Worm (Caenorhabditis elegans) whole organism, late embryonic: Measurements from ENCODE around the gene Y38E10A.9.

Experiments
- F13H6.1 ChIP-seq: sonication (generic microtip); optimal IDR thresholded peaks from 2 replicates; lab custom pipeline; 2016; ENCODE audit warnings: missing genetic modification characterization, missing compliant biosample characterization
- K02D7.2 ChIP-seq: sonication (generic microtip); optimal IDR thresholded peaks from 2 replicates; lab custom pipeline; 2017; ENCODE audit warnings: mild to moderate bottlenecking, missing genetic modification characterization, missing compliant biosample characterization
- K09A11.1 ChIP-seq: sonication (generic microtip); optimal IDR thresholded peaks from 2 replicates; lab custom pipeline; 2017; ENCODE audit warnings: antibody characterized with exemption, mild to moderate bottlenecking, missing genetic modification characterization, missing compliant biosample characterization; ENCODE audit not compliant: insufficient read depth
- ceh-14 ChIP-seq: sonication (generic microtip); optimal IDR thresholded peaks from 2 replicates; lab custom pipeline; 2016; ENCODE audit warnings: missing genotype, missing genetic modification characterization, missing compliant biosample characterization
- ceh-2 ChIP-seq: sonication (generic microtip); optimal IDR thresholded peaks from 2 replicates; lab custom pipeline; 2016; ENCODE audit warnings: missing genotype, missing genetic modification characterization, missing compliant biosample characterization
- ceh-30 ChIP-seq: fragments of 150-350 bp; optimal IDR thresholded peaks from 2 replicates; lab custom pipeline; 2014; ENCODE audit warnings: missing biosample characterization, missing genetic modification characterization
- ceh-31 ChIP-seq: sonication (generic microtip); optimal IDR thresholded peaks from 2 replicates; lab custom pipeline; 2016; ENCODE audit warnings: missing genetic modification characterization, missing compliant biosample characterization
- ceh-34 ChIP-seq: sonication (generic microtip); optimal IDR thresholded peaks from 2 replicates; lab custom pipeline; 2016; ENCODE audit warnings: mild to moderate bottlenecking, missing genetic modification characterization, missing compliant biosample characterization
- che-1 ChIP-seq: sonication (generic microtip); optimal IDR thresholded peaks from 2 replicates; lab custom pipeline; 2016; ENCODE audit warnings: mild to moderate bottlenecking, missing genetic modification characterization, missing compliant biosample characterization
- elt-2 ChIP-seq: sonication (generic microtip); optimal IDR thresholded peaks from 2 replicates; lab custom pipeline; 2016; ENCODE audit warnings: missing genetic modification reagents, missing genetic modification characterization, missing compliant biosample characterization
- elt-4 ChIP-seq: sonication (generic microtip); optimal IDR thresholded peaks from 2 replicates; lab custom pipeline; 2016; ENCODE audit warnings: missing genetic modification characterization, missing compliant biosample characterization
- eyg-1 ChIP-seq: sonication (generic microtip); optimal IDR thresholded peaks from 2 replicates; lab custom pipeline; 2016; ENCODE audit warnings: missing genotype, missing genetic modification characterization, missing compliant biosample characterization
- fax-1 ChIP-seq: sonication (generic microtip); optimal IDR thresholded peaks from 2 replicates; lab custom pipeline; 2016; ENCODE audit warnings: missing genotype, missing genetic modification characterization, missing compliant biosample characterization
- fkh-10 ChIP-seq: fragments of 150-350 bp; optimal IDR thresholded peaks from 2 replicates; lab custom pipeline; 2014; ENCODE audit warnings: missing biosample characterization, missing genetic modification reagents, missing genetic modification characterization
- gmeb-2 ChIP-seq: sonication (generic microtip); optimal IDR thresholded peaks from 2 replicates; lab custom pipeline; 2016; ENCODE audit warnings: missing genetic modification characterization, inconsistent platforms, missing compliant biosample characterization
- hlh-13 ChIP-seq: fragments of 200-800 bp; sonication (Bioruptor generic); optimal IDR thresholded peaks from 2 replicates; lab custom pipeline; 2018; ENCODE audit warnings: mild to moderate bottlenecking, missing genetic modification characterization, missing compliant biosample characterization
- hlh-30 ChIP-seq: sonication (generic microtip); optimal IDR thresholded peaks from 2 replicates; lab custom pipeline; 2017; ENCODE audit warnings: antibody characterized with exemption, missing genetic modification characterization, missing compliant biosample characterization; ENCODE audit not compliant: insufficient read depth
- hlh-6 ChIP-seq: sonication (generic microtip); optimal IDR thresholded peaks from 2 replicates; lab custom pipeline; 2016; ENCODE audit warnings: missing genotype, missing genetic modification characterization, missing compliant biosample characterization
- hlh-8 ChIP-seq: sonication (generic microtip); optimal IDR thresholded peaks from 2 replicates; lab custom pipeline; 2016; ENCODE audit warnings: missing genotype, missing genetic modification characterization, missing compliant biosample characterization
- mec-3 ChIP-seq: sonication (generic microtip); optimal IDR thresholded peaks from 2 replicates; lab custom pipeline; 2016; ENCODE audit warnings: borderline replicate concordance, missing genetic modification characterization, missing compliant biosample characterization
- nfya-1 ChIP-seq: sonication (generic microtip); optimal IDR thresholded peaks from 2 replicates; lab custom pipeline; 2017; ENCODE audit warnings: missing genetic modification characterization, mild to moderate bottlenecking, missing compliant biosample characterization, antibody characterized with exemption, moderate library complexity
- npax-4 ChIP-seq: sonication (generic microtip); optimal IDR thresholded peaks from 2 replicates; lab custom pipeline; 2016; ENCODE audit warnings: missing genetic modification characterization, missing compliant biosample characterization
- pag-3 ChIP-seq: sonication (generic microtip); optimal IDR thresholded peaks from 2 replicates; lab custom pipeline; 2016; ENCODE audit warnings: missing compliant biosample characterization, missing genetic modification characterization, borderline replicate concordance
- pqm-1 ChIP-seq: sonication (generic microtip); optimal IDR thresholded peaks from 2 replicates; lab custom pipeline; 2016; ENCODE audit warnings: missing genetic modification characterization, missing compliant biosample characterization
- ref-2 ChIP-seq: sonication (generic microtip); optimal IDR thresholded peaks from 2 replicates; lab custom pipeline; 2016; ENCODE audit warnings: missing genetic modification characterization, missing compliant biosample characterization
- sdc-2 ChIP-seq: sonication (generic microtip); optimal IDR thresholded peaks from 2 replicates; lab custom pipeline; 2016; ENCODE audit warnings: missing genotype, missing genetic modification characterization, missing compliant biosample characterization
- sox-4 ChIP-seq: sonication (generic microtip); optimal IDR thresholded peaks from 2 replicates; lab custom pipeline; 2017; ENCODE audit warnings: mild to moderate bottlenecking, missing genetic modification characterization, inconsistent platforms, missing compliant biosample characterization
- syd-9 ChIP-seq: sonication (generic microtip); optimal IDR thresholded peaks from 2 replicates; lab custom pipeline; 2016; ENCODE audit warnings: mild to moderate bottlenecking, missing genetic modification characterization, moderate library complexity, missing compliant biosample characterization
- tbx-2 ChIP-seq: sonication (generic microtip); optimal IDR thresholded peaks from 2 replicates; lab custom pipeline; 2016; ENCODE audit warnings: missing genetic modification characterization, missing compliant biosample characterization
- unc-3 ChIP-seq, 2 experiments: fragments of 200-800 bp in 1 of 2; sonication (Bioruptor generic) in 1 of 2; sonication (generic microtip) in 1 of 2; conservative IDR thresholded peaks in 1 of 2; optimal IDR thresholded peaks in 1 of 2; 2 replicates each; pipeline versions ENCODE4 v1.3.6 to Lab custom; 2016 to 2022; ENCODE audit warnings: missing compliant biosample characterization in 2 of 2, missing genetic modification characterization in 2 of 2, missing genetic modification reagents in 1 of 2
- unc-86 ChIP-seq: sonication (generic microtip); optimal IDR thresholded peaks from 2 replicates; lab custom pipeline; 2016; ENCODE audit warnings: missing genetic modification characterization, missing compliant biosample characterization
- zip-5 ChIP-seq: sonication (generic microtip); optimal IDR thresholded peaks from 2 replicates; lab custom pipeline; 2016; ENCODE audit warnings: missing genetic modification characterization, missing compliant biosample characterization

The Y38E10A.9 gene

DNA sequence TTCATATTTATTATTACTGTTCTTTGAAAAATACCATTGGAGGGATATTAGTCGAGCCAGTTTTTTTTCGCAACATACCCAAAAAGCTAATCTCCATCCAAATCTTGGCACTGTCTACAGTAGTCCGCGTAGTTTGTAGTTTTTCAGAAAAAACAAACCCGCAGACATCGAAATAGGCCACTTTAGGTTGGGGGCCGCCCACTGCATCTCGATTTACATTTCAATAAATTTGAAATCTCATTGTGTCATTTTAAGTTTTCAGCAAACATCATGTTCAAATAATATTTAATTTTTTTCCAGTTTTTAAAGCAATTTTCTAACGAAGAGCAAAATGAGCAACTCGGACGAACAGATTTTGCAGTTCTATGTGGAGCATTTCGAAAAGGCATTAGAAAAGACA, 31.6 kb downstream of the Y38E10A.9 start, which contains the start of gene nhr-235:
TSS of gene nhr-235 (plus strand) at position 301 of the 400 bp plus-strand sequence.
- TF ChIP-seq npax-4 (no peak), fax-1 (tag; lab: Kevin White, UChicago) (no peak), ceh-34 (tag; lab: Kevin White, UChicago) (no peak), gmeb-2 (no peak), tbx-2 (no peak), ceh-2 (tag; lab: Kevin White, UChicago) (no peak), fkh-10 (GFP tag; lab: Kevin White, UChicago) (no peak), mec-3 (tag; lab: Kevin White, UChicago) (no peak), syd-9 (no peak), K09A11.1 (tag; lab: Kevin White, UChicago) (no peak), elt-4 (no peak), K02D7.2 (tag; lab: Kevin White, UChicago) (no peak), hlh-8 (tag; lab: Kevin White, UChicago) (no peak), ceh-30 (tag; lab: Kevin White, UChicago) (no peak), sdc-2 (no peak), ref-2 (no peak), hlh-13 (GFP tag; lab: Kevin White, UChicago) (no peak), zip-5 (tag; lab: Kevin White, UChicago) (no peak), unc-3 (GFP tag; conservative IDR thresholded peaks at IDR 0.05; lab: Robert Waterston, UW) (no peak), unc-3 (tag; optimal IDR thresholded peaks at IDR 0.05; lab: Kevin White, UChicago) (no peak)

DNA sequence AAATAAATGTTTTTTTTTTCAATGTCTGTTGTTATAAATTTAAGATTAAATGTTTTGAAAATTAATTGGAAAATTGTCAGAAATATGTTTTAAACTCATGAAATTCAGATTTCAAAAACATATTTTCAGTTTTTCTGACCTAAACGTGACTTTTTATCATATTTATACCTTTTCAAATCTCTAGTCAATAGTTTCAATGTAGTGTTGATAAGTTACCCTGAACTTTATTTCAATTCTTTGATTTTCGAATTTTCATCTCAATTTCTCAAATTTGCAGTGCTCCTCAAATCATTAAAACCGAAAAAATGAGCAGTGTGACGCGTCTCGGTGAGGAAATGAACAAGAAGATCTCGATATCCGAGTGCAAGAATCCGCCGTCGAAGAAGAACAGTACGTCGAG, 45.7 kb downstream of the Y38E10A.9 start, which contains the start of gene rgs-4:
TSS of gene rgs-4 (plus strand) at position 301 of the 400 bp plus-strand sequence.
- TF ChIP-seq che-1 = no peak

DNA sequence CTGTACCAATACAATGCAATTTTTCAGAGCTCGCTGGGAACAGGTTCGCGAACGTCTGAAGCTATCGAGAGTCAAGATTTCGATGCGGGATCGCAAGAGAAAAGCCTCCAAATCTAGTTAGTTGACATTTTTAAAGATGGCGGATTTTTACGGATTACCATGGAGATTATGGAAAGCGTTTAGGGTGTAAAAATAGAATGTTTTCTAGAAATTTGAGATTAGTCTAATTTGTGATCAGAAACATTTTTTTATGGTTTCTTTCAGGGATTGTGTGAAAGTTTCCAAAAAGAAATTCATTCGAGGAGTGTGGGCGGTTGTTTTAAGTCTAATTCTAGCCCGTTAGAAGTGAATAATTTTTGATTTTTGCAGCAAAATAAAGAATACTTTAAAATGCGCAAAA, 47.1 kb downstream of the Y38E10A.9 start:
- TF ChIP-seq sox-4 (tag; lab: Kevin White, UChicago) (no peak), ceh-31 (tag; lab: Kevin White, UChicago) (no peak), ceh-34 (tag; lab: Kevin White, UChicago) (no peak), pag-3 (no peak)

DNA sequence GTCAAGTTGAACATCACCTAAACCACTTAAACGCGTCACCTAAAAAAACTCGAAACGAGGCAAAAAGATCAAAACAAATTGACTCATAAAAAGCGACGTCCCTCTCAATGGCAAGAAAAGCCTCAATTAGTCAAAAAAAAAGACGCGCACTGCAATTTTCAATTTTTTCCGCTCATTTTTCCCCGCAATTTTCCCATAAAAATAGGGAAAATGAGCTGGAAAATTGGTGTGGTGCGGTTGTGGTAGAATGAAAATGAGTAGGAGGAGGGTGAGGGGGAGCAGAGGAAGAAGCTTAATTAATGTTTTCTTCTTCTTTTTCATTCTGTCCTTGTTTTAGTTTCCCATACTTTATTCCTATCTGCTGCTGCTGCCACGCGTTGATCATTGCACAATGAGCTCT, 48.9 kb downstream of the Y38E10A.9 start:
- no peak for TF ChIP-seq eyg-1 (tag; lab: Kevin White, UChicago)
- no peak for TF ChIP-seq unc-86 (tag; lab: Kevin White, UChicago)
- TF ChIP-seq pqm-1 (tag; lab: Kevin White, UChicago) = no peak
- TF ChIP-seq ceh-14 (tag; lab: Kevin White, UChicago) = peak; percentile 63
- TF ChIP-seq, all 69 proteins: peak for 1

DNA sequence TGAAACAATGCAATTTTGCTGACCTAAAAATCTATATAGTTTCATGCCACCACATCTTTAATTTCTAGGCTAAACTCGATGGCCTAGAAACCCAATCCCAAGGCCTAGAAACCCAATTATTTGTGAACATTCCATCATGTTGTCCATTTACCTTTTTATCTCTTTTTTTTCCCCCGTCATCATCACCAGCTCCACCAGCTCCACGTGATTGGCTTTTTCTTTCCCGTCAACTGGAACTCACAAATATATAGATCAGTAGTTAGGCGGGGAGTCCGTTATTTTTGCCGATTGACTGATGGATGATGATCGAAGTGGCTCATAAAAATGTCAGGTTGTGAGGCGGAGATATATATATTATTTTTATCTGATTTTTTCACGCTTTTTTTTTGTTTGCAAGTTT, 49.7 kb downstream of the Y38E10A.9 start:
- TF ChIP-seq nfya-1 (tag; lab: Kevin White, UChicago) (no peak), elt-2 (no peak), hlh-6 (tag; lab: Kevin White, UChicago) (no peak), F13H6.1 (tag; lab: Kevin White, UChicago) (no peak), hlh-30 (no peak)
